Fruit fly (Drosophila melanogaster) S2 (cell line): ENCODE data around the gene Imp.

ENCODE experiments used
- CG8478 ChIP-seq: fragments of >200 bp; optimal IDR thresholded peaks from 2 replicates; lab custom pipeline; 2018
- CTCF ChIP-seq, 2 experiments: fragments of >200 bp; optimal IDR thresholded peaks; 2 replicates each; lab custom pipeline; 2018

DNA sequence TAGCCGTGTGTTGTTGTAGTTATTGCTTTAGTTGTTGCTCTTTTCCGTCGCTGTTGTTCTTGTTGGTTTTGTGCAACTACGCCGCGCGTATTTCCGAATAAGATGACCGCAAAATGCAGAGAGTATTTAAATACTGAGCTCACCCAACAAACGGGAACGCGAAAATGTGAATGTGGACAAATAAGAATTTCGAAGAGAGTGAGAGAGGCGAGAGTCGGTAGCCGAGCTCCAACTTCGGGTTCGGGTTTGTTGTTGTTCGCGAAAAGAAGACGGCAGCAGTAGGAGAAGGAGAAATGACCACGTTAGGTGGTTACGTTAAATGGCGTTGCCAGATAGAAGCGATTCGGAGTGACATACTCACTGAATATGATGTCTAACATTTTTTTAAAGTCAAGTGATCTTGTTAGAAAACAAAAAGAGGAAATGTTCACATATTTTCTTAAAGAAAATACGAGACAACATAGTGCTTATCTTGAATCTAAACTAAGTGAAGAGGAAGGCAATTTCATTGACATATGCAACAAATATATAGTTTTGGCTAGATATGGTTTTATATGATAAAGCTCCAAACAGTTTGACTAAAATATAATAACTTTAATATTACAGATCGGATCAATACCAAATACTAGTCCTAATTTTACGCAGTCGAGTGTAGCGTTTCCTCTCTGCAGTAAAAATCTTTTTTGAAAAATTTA lies 17.2 kb downstream of the Imp start:
- no peak for TF ChIP-seq CG8478
- TF ChIP-seq CTCF (optimal IDR thresholded peaks at IDR 0.05; lab: Kevin White, UChicago), result no peak
